Fruit fly (Drosophila melanogaster): Measurements from ENCODE around the gene CG33643.

DNA sequence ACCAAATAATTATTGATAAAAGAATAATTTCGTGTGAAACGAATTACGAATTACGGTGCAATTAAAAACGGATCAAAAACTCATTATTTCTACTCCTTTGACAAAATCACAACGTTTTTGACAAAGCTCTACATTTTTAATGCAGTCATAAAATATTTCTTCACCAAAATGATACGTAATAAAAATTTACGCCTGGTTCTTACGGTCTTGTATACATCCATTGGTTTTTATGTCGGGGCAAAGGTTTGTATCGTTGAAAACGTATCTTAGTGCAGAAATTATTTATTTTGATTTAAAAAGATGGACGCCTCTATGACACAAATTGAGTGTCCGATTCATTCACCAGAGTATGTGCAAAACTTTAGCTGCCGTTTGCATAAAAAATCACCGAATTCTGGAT is 911 bp downstream of the CG33643 start, which contains the start of gene CG33644:
- no peak for TF ChIP-seq Smox (GFP tag; optimal IDR thresholded peaks at IDR 0.05)
- TF ChIP-seq CG7368 (GFP tag; optimal IDR thresholded peaks at IDR 0.05): no peak
- no peak for TF ChIP-seq acj6 (GFP tag; optimal IDR thresholded peaks at IDR 0.05)
- no peak for TF ChIP-seq CG3919 (GFP tag; optimal IDR thresholded peaks at IDR 0.05)
- TF ChIP-seq CG16779 (tag; optimal IDR thresholded peaks at IDR 0.05): no peak
- TF ChIP-seq net (GFP tag; optimal IDR thresholded peaks at IDR 0.05): no peak
- TF ChIP-seq dac (GFP tag; optimal IDR thresholded peaks at IDR 0.05): no peak
- no peak for TF ChIP-seq CG6163 (GFP tag; IDR thresholded peaks at IDR 0.05)
- no peak for TF ChIP-seq OdsH (GFP tag; optimal IDR thresholded peaks at IDR 0.05)
- no peak for TF ChIP-seq esn (GFP tag; optimal IDR thresholded peaks at IDR 0.05)
- TF ChIP-seq CG10631 (GFP tag; optimal IDR thresholded peaks at IDR 0.05): no peak
- TF ChIP-seq CG9139 (GFP tag; optimal IDR thresholded peaks at IDR 0.05): no peak

Measured in whole organism, prepupa.